Worm (Caenorhabditis elegans): ENCODE measurements around the gene pals-37.

The pals-37 gene

DNA sequence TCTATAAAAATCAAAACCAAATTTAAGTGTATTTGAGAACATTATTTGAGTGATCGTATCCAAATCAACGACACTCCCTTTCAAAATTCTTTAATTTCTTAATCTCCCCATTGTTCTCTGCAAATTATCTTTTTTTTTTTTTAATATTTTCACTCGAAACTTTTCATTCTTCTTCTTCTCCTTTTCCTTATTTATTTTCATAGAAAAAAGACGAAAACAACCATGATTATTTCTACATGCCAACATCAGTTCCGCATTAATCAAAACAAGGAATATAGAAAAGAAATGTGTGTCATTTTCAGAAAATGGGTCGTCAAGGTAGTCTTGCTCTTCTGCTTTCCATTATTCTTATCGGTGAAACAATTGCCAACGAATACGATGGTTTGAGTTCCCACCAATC, 43.8 kb downstream of the pals-37 start, which contains the start of gene K01D12.5:
Gene K01D12.5 (plus strand): TSS at position 301 of the 400 bp plus-strand sequence.
- no peak for TF ChIP-seq C04F5.9 (tag; optimal IDR thresholded peaks at IDR 0.05)

DNA sequence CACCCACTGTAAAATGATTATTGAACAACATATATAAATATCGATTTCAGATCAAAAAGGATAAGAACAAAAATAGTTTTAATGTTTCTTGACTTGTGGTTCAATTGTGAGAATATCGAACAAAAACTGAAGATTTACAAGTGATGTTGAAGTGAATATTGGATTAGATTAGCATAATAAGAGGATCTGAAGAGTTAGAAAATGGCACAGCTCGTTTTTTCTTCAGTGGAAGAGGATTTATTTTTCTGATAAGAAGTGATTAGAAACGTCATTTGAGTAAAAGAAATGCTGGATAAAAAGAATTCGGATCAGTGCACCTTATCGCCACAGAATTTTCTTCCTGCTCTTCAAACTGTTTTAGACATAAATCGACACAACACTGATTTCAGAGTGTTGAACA, 45.6 kb downstream of the pals-37 start, which contains the start of gene twk-14:
Gene twk-14 (minus strand): TSS at position 8 of the 400 bp plus-strand sequence.
- TF ChIP-seq mdl-1 (tag; optimal IDR thresholded peaks at IDR 0.05) (no peak), dsc-1 (tag; optimal IDR thresholded peaks at IDR 0.05) (peak; percentile 90), egl-13 (tag; optimal IDR thresholded peaks at IDR 0.05) (peak; percentile 9), mef-2 (tag; optimal IDR thresholded peaks at IDR 0.05) (no peak), C04F5.9 (tag; optimal IDR thresholded peaks at IDR 0.05) (no peak), aha-1 (tag; optimal IDR thresholded peaks at IDR 0.05) (no peak), pax-3 (tag; optimal IDR thresholded peaks at IDR 0.05) (peak; percentile 48), rnt-1 (tag; optimal IDR thresholded peaks at IDR 0.05) (no peak)
